Fruit fly (Drosophila melanogaster) whole organism, adult: Measurements from ENCODE around the gene Prosalpha3T.

Source experiments
- CG11617 ChIP-seq: fragments of 200-800 bp; sonication (Bioruptor generic); optimal IDR thresholded peaks from 2 replicates; lab custom pipeline; 2017; ENCODE audit warnings: mild to moderate bottlenecking, missing biosample characterization, missing genetic modification reagents, missing genetic modification characterization
- CG12768 ChIP-seq: fragments of 200-800 bp; sonication (Bioruptor generic); optimal IDR thresholded peaks from 2 replicates; lab custom pipeline; 2017; ENCODE audit warnings: missing biosample characterization, missing genetic modification characterization, mild to moderate bottlenecking, moderate library complexity, missing genetic modification reagents
- CG14711 ChIP-seq: fragments of 200-800 bp; sonication (Bioruptor generic); optimal IDR thresholded peaks from 2 replicates; lab custom pipeline; 2018; ENCODE audit warnings: missing biosample characterization, mild to moderate bottlenecking, missing genetic modification characterization, moderate library complexity
- CG1620 ChIP-seq: fragments of 200-800 bp; sonication (Bioruptor generic); optimal IDR thresholded peaks from 2 replicates; lab custom pipeline; 2016; ENCODE audit warnings: missing biosample characterization, missing genetic modification characterization
- CG33017 ChIP-seq: fragments of 200-800 bp; sonication (Bioruptor generic); optimal IDR thresholded peaks from 2 replicates; lab custom pipeline; 2018; ENCODE audit warnings: missing biosample characterization, mild to moderate bottlenecking, missing genetic modification characterization, moderate library complexity
- CG5204 ChIP-seq: fragments of 200-800 bp; sonication (Bioruptor generic); optimal IDR thresholded peaks from 2 replicates; lab custom pipeline; 2016; ENCODE audit warnings: missing biosample characterization, missing genetic modification characterization
- CG7045 ChIP-seq: fragments of 200-800 bp; sonication (Bioruptor generic); optimal IDR thresholded peaks from 2 replicates; lab custom pipeline; 2017; ENCODE audit warnings: missing biosample characterization, mild to moderate bottlenecking, missing genetic modification characterization
- CG7101 ChIP-seq: fragments of 200-800 bp; sonication (Bioruptor generic); optimal IDR thresholded peaks from 2 replicates; lab custom pipeline; 2018; ENCODE audit warnings: missing biosample characterization, mild to moderate bottlenecking, missing genetic modification characterization, moderate library complexity
- Clk ChIP-seq: fragments of 200-800 bp; sonication (Bioruptor generic); optimal IDR thresholded peaks from 2 replicates; lab custom pipeline; 2017; ENCODE audit warnings: missing biosample characterization, missing genetic modification characterization
- Crg-1 ChIP-seq: fragments of 200-800 bp; sonication (Bioruptor generic); optimal IDR thresholded peaks from 2 replicates; lab custom pipeline; 2016; ENCODE audit warnings: missing biosample characterization, missing genetic modification characterization
- Hr96 ChIP-seq: fragments of 200-800 bp; sonication (Bioruptor generic); optimal IDR thresholded peaks from 2 replicates; lab custom pipeline; 2016; ENCODE audit warnings: missing biosample characterization, missing genetic modification characterization
- Mnt ChIP-seq: fragments of 200-800 bp; sonication (Bioruptor generic); optimal IDR thresholded peaks from 2 replicates; lab custom pipeline; 2016; ENCODE audit warnings: missing biosample characterization, mild to moderate bottlenecking, missing genetic modification characterization
- bab1 ChIP-seq: fragments of 200-800 bp; sonication (Bioruptor generic); optimal IDR thresholded peaks from 3 replicates; lab custom pipeline; 2019; ENCODE audit warnings: missing biosample characterization, mild to moderate bottlenecking, missing genetic modification characterization, moderate library complexity
- cic ChIP-seq: fragments of 200-800 bp; sonication (Bioruptor generic); optimal IDR thresholded peaks from 2 replicates; lab custom pipeline; 2017; ENCODE audit warnings: missing biosample characterization, mild to moderate bottlenecking, missing genetic modification characterization, moderate library complexity
- cnc ChIP-seq, 2 experiments: fragments of >200 bp; optimal IDR thresholded peaks; 2 replicates each; lab custom pipeline; 2017
- kay ChIP-seq: fragments of 200-800 bp; sonication (Bioruptor generic); peaks from one replicate; lab custom pipeline; 2016; ENCODE audit warnings: missing biosample characterization, missing genetic modification characterization, borderline replicate concordance
- ovo ChIP-seq: fragments of 200-800 bp; sonication (Bioruptor generic); optimal IDR thresholded peaks from 2 replicates; lab custom pipeline; 2016; ENCODE audit warnings: missing biosample characterization, missing genetic modification characterization
- pad ChIP-seq: fragments of 200-800 bp; sonication (Bioruptor generic); optimal IDR thresholded peaks from 3 replicates; lab custom pipeline; 2017; ENCODE audit warnings: missing biosample characterization, missing genetic modification characterization, mild to moderate bottlenecking, moderate library complexity, missing genetic modification reagents
- tj ChIP-seq: fragments of 200-800 bp; sonication (Bioruptor generic); optimal IDR thresholded peaks from 3 replicates; lab custom pipeline; 2017; ENCODE audit warnings: missing biosample characterization, mild to moderate bottlenecking, missing genetic modification characterization, moderate library complexity
- toe ChIP-seq: fragments of 200-800 bp; sonication (Bioruptor generic); optimal IDR thresholded peaks from 2 replicates; lab custom pipeline; 2016; ENCODE audit warnings: missing biosample characterization, missing genetic modification characterization

Gene Prosalpha3T

DNA sequence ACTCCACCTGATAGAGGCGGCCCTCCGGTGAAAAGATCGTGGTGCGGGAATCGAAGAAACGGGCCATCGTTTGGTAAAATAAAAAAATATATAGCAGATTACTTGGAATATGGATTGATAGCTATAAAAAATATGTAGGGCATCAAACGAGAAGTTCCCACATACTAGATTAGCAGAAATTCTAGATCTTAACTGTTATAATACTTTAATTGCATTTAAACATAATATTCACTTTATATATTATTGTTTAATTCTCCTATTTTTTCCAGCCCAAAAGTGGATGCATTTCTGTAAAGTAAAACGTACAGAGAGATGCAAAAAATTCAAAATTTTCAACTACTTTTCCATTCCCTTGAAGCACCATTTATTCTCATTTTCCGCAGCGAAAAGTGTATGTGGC, at the start of gene Prosalpha3T:
Gene Prosalpha3T, minus strand, starts transcription at position 101 of the 400 bp plus-strand sequence.
- no peak for TF ChIP-seq CG5204 (GFP tag; lab: Kevin White, UChicago)
- TF ChIP-seq Hr96 (GFP tag; lab: Kevin White, UChicago): no peak

DNA sequence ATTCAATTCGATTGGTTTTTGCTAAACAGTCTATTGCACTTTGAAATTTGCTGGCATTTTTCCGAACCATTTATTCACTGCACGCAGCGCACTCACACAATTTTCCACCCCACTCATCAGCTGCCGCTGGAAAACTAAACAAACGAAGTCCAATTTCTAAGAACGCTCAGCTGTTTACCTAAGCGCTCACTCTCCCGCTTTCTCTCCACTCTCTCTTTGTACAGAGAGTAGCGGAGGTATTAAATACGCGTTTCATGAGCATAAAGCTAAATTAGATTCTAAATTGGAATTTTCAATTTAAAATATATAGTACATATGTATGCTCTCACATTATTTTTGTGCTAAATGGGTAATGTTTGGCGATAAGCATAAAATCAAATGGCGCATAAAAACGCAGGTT, 45.8 kb upstream of the Prosalpha3T start, which contains the start of gene stops:
Gene stops, minus strand, starts transcription at position 139 of the 400 bp plus-strand sequence.
- TF ChIP-seq Crg-1 (GFP tag; lab: Kevin White, UChicago): peak; percentile 50
- TF ChIP-seq ovo (GFP tag; lab: Kevin White, UChicago): peak; percentile 26
- no peak for TF ChIP-seq bab1 (GFP tag; lab: Kevin White, UChicago)
- peak; percentile 10 for TF ChIP-seq CG33017
- no peak for TF ChIP-seq CG14711 (tag; lab: Kevin White, UChicago)
- TF ChIP-seq cic (GFP tag; lab: Kevin White, UChicago): peak; percentile 34
- TF ChIP-seq CG7045 (GFP tag; lab: Kevin White, UChicago): peak; percentile 84
- peak; percentile 53 for TF ChIP-seq pad (GFP tag; lab: Kevin White, UChicago)
- peak; percentile 52 for TF ChIP-seq Clk (GFP tag; lab: Kevin White, UChicago)
- TF ChIP-seq tj (GFP tag; lab: Kevin White, UChicago): no peak
- peak; percentile 74 for TF ChIP-seq kay (GFP tag; lab: Kevin White, UChicago)
- TF ChIP-seq Hr96 (GFP tag; lab: Kevin White, UChicago): peak; percentile 56
- no peak for TF ChIP-seq CG12768 (GFP tag; lab: Kevin White, UChicago)
- peak; percentile 39 for TF ChIP-seq CG11617 (GFP tag; lab: Kevin White, UChicago)
- peak; percentile 39 for TF ChIP-seq Mnt
- TF ChIP-seq CG7101 (tag; lab: Kevin White, UChicago): peak; percentile 22
- no peak for TF ChIP-seq cnc (optimal IDR thresholded peaks at IDR 0.05; lab: Kevin White, UChicago)
- peak; percentile 27 for TF ChIP-seq CG5204 (GFP tag; lab: Kevin White, UChicago)
- peak; percentile 76 for TF ChIP-seq toe (GFP tag; lab: Kevin White, UChicago)
- TF ChIP-seq CG1620 (GFP tag; lab: Kevin White, UChicago): peak; percentile 39

DNA sequence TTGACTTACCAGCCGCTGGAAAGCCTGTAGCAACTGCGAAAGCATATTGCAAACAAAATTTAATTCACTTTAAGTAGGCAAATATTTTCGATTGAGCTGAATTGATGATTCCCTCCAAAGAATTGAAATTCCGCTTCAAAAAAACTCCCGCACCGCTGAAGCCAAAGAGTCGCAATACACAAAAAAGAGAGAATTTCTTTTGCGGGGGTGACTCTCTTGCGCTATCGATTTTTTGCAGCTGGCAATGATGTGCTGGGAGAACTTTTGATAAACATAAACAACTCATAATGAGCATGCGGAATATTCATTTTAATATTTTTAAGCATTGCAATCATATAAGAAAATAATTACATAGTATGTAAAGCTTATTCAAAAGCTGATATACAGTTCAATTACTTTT, 45.2 kb upstream of the Prosalpha3T start:
- no peak for TF ChIP-seq CG14711 (tag; lab: Kevin White, UChicago)
- TF ChIP-seq CG7101 (tag; lab: Kevin White, UChicago): no peak
- no peak for TF ChIP-seq CG7045 (GFP tag; lab: Kevin White, UChicago)

DNA sequence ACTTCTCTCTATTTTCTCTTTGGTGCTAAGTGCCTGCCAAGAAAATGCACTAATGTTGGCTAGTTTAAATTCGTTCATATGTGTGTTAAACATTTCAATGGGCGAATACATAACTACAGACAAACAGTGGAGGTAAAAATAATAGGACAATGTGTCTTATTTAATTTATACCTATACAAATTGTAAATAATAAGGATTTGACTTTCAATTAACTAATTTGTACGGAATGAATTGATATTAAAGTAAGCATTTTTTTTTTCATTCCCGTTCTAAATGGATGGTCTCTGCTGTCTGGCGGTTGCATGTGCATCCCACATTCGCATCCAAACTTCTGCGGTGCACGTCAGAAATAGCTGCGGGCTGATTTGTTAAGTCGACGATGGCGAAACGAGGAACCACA, 23.7 kb upstream of the Prosalpha3T start:
- TF ChIP-seq Hr96 (GFP tag; lab: Kevin White, UChicago) (no peak), kay (GFP tag; lab: Kevin White, UChicago) (peak; percentile 20), Crg-1 (GFP tag; lab: Kevin White, UChicago) (no peak), ovo (GFP tag; lab: Kevin White, UChicago) (no peak), CG33017 (no peak)

DNA sequence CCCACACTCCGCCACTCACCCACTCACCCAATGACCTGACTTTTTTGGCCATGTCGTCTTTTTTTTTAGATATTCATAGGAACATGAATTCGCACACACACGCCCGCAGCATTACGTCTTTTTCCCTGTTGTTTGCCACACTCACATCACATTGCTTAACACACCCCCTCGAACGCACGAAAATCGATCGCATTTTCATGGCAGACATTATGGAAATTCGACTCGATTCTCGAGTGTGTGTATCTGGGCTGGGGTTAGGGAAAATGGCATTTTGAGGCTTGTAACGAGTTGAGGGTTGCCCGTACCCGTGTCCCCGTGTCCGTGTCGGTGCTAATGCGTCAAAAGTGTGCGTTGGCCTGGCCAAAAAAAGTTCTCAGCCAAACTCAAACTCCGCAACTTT, 18.5 kb upstream of the Prosalpha3T start:
- TF ChIP-seq CG7045 (GFP tag; lab: Kevin White, UChicago) (no peak), kay (GFP tag; lab: Kevin White, UChicago) (no peak), toe (GFP tag; lab: Kevin White, UChicago) (no peak), Hr96 (GFP tag; lab: Kevin White, UChicago) (no peak)

DNA sequence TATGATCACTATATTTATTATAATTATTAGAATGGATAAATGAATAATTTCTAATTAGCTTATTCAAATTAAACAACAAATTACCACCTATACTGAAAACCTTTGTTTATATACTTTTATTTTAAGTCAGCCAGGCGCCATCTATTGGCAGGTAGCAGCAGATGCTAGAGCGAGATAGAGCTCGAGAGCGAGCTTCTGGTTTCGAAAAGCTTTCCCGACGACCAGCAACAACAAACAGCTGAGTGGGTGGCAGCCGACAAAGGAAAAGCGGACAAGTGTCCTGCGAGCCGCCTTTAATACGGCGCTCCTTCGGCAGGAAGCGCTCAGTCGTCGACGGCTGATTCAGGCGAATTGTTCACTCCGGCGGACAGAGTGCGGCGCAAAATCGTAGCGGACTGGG, 10.8 kb upstream of the Prosalpha3T start, which contains the start of gene Gycbeta100B:
Gene Gycbeta100B, plus strand, starts transcription at position 337 of the 400 bp plus-strand sequence.
- TF ChIP-seq CG7045 (GFP tag; lab: Kevin White, UChicago) (peak; percentile 1), CG11617 (GFP tag; lab: Kevin White, UChicago) (no peak), Crg-1 (GFP tag; lab: Kevin White, UChicago) (no peak)

DNA sequence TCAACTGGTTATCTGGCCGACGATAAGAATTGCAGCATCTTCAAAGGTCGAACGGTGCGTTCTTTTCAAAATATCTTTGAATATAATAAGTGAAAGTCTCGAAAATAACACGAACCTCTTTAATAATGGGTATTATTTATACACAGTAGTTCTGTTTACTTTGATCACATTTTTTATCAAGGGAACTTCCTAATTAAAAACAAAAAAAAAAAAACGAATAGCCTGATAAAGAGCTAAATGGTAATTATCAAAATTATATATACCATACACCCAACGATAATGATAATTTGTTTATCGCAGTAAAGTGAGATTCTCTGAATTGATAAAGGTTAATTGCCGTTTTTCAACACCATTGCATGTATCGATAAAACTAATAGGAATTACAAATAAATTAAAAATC, 7.4 kb upstream of the Prosalpha3T start, which contains the start of gene Ktch:
Gene Ktch, minus strand, starts transcription at position 101 of the 400 bp plus-strand sequence.
- TF ChIP-seq CG7045 (GFP tag; lab: Kevin White, UChicago) (no peak), bab1 (GFP tag; lab: Kevin White, UChicago) (no peak), Hr96 (GFP tag; lab: Kevin White, UChicago) (no peak), kay (GFP tag; lab: Kevin White, UChicago) (no peak), CG14711 (tag; lab: Kevin White, UChicago) (no peak), CG1620 (GFP tag; lab: Kevin White, UChicago) (no peak), Mnt (no peak), cnc (optimal IDR thresholded peaks at IDR 0.05; lab: Kevin White, UChicago) (no peak), ovo (GFP tag; lab: Kevin White, UChicago) (no peak), CG11617 (GFP tag; lab: Kevin White, UChicago) (no peak), cic (GFP tag; lab: Kevin White, UChicago) (no peak), tj (GFP tag; lab: Kevin White, UChicago) (no peak), CG12768 (GFP tag; lab: Kevin White, UChicago) (no peak)
